Fruit fly (Drosophila melanogaster) whole organism, embryonic: Measurements from ENCODE around the gene fru.

Source experiments
- B-H2 ChIP-seq: fragments of 200-800 bp; sonication (Bioruptor generic); optimal IDR thresholded peaks from 2 replicates; lab custom pipeline; 2018; ENCODE audit warnings: missing biosample characterization, mild to moderate bottlenecking, missing genetic modification characterization
- CG10147 ChIP-seq: fragments of 200-800 bp; sonication (Bioruptor generic); optimal IDR thresholded peaks from 2 replicates; lab custom pipeline; 2019; ENCODE audit warnings: missing biosample characterization, mild to moderate bottlenecking, missing genetic modification characterization, moderate library complexity
- CG10366 ChIP-seq: fragments of 200-800 bp; sonication (Bioruptor generic); IDR thresholded peaks from 2 replicates; pipeline ENCODE4 v1.3.6; 2022; ENCODE audit warnings: missing biosample characterization, missing genetic modification characterization
- CG11504 ChIP-seq: fragments of 200-800 bp; sonication (Bioruptor generic); optimal IDR thresholded peaks from 3 replicates; lab custom pipeline; 2019; ENCODE audit warnings: missing biosample characterization, mild to moderate bottlenecking, missing genetic modification characterization, moderate library complexity
- CG11695 ChIP-seq: fragments of 200-800 bp; sonication (Bioruptor generic); IDR thresholded peaks from 3 replicates; pipeline ENCODE4 v1.3.6; 2022; ENCODE audit warnings: missing biosample characterization, missing genetic modification characterization
- CG12071 ChIP-seq: fragments of 200-800 bp; sonication (Bioruptor generic); optimal IDR thresholded peaks from 3 replicates; lab custom pipeline; 2018; ENCODE audit warnings: missing biosample characterization, mild to moderate bottlenecking, missing genetic modification characterization
- CG12155 ChIP-seq: fragments of 200-800 bp; sonication (Bioruptor generic); optimal IDR thresholded peaks from 3 replicates; lab custom pipeline; 2016; ENCODE audit warnings: missing biosample characterization, missing genetic modification characterization
- CG14710 ChIP-seq: fragments of 200-800 bp; sonication (Bioruptor generic); optimal IDR thresholded peaks from 3 replicates; lab custom pipeline; 2019; ENCODE audit warnings: missing biosample characterization, mild to moderate bottlenecking, missing genetic modification characterization, moderate library complexity
- CG1602 ChIP-seq: fragments of 200-800 bp; sonication (Bioruptor generic); optimal IDR thresholded peaks from 3 replicates; lab custom pipeline; 2016; ENCODE audit warnings: missing biosample characterization, missing genetic modification characterization
- CG16863 ChIP-seq: fragments of 200-800 bp; sonication (Bioruptor generic); optimal IDR thresholded peaks from 3 replicates; lab custom pipeline; 2016; ENCODE audit warnings: missing biosample characterization, missing genetic modification characterization
- CG17361 ChIP-seq: fragments of 200-800 bp; sonication (Bioruptor generic); IDR thresholded peaks from 3 replicates; pipeline ENCODE4 v1.3.6; 2022; ENCODE audit warnings: missing biosample characterization, missing genetic modification characterization
- CG17912 ChIP-seq: fragments of 200-800 bp; sonication (Bioruptor generic); optimal IDR thresholded peaks from 2 replicates; lab custom pipeline; 2018; ENCODE audit warnings: missing biosample characterization, mild to moderate bottlenecking, missing genetic modification characterization
- CG18476 ChIP-seq: fragments of 200-800 bp; sonication (Bioruptor generic); optimal IDR thresholded peaks from 2 replicates; lab custom pipeline; 2016; ENCODE audit warnings: missing biosample characterization, mild to moderate bottlenecking, missing genetic modification characterization
- CG2120 ChIP-seq: fragments of 200-800 bp; sonication (Bioruptor generic); optimal IDR thresholded peaks from 3 replicates; lab custom pipeline; 2016; ENCODE audit warnings: missing biosample characterization, missing genetic modification characterization
- CG2678 ChIP-seq: fragments of 200-800 bp; sonication (Bioruptor generic); optimal IDR thresholded peaks from 3 replicates; lab custom pipeline; 2019; ENCODE audit warnings: missing biosample characterization, mild to moderate bottlenecking, missing genetic modification characterization, moderate library complexity
- CG2875 ChIP-seq: fragments of 200-800 bp; sonication (Bioruptor generic); optimal IDR thresholded peaks from 2 replicates; lab custom pipeline; 2017; ENCODE audit warnings: missing biosample characterization, mild to moderate bottlenecking, missing genetic modification characterization, missing genetic modification reagents
- CG34422 ChIP-seq: fragments of 200-800 bp; sonication (Bioruptor generic); IDR thresholded peaks from 3 replicates; pipeline ENCODE4 v1.3.6; 2022; ENCODE audit warnings: missing biosample characterization, missing genetic modification characterization
- CG4820 ChIP-seq: fragments of 200-800 bp; sonication (Bioruptor generic); optimal IDR thresholded peaks from 3 replicates; lab custom pipeline; 2016; ENCODE audit warnings: missing biosample characterization, missing genetic modification characterization
- CG5180 ChIP-seq: fragments of 200-800 bp; sonication (Bioruptor generic); optimal IDR thresholded peaks from 3 replicates; lab custom pipeline; 2017; ENCODE audit warnings: missing biosample characterization, missing genetic modification characterization, mild to moderate bottlenecking, moderate library complexity, missing genetic modification reagents
- CG6765 ChIP-seq: fragments of 200-800 bp; sonication (Bioruptor generic); optimal IDR thresholded peaks from 3 replicates; lab custom pipeline; 2017; ENCODE audit warnings: missing biosample characterization, mild to moderate bottlenecking, missing genetic modification characterization
- CG7839 ChIP-seq: fragments of 200-800 bp; sonication (Bioruptor generic); optimal IDR thresholded peaks from 3 replicates; lab custom pipeline; 2018; ENCODE audit warnings: missing biosample characterization, mild to moderate bottlenecking, missing genetic modification characterization, moderate library complexity
- CTCF ChIP-seq: fragments of 200-800 bp; sonication (Bioruptor generic); optimal IDR thresholded peaks from 2 replicates; lab custom pipeline; 2017; ENCODE audit warnings: missing biosample characterization, mild to moderate bottlenecking, missing genetic modification characterization, moderate library complexity
- Elba2 ChIP-seq: fragments of 200-800 bp; sonication (Bioruptor generic); optimal IDR thresholded peaks from 3 replicates; lab custom pipeline; 2016; ENCODE audit warnings: missing biosample characterization, missing genetic modification characterization
- Hand ChIP-seq: fragments of 200-800 bp; sonication (Bioruptor generic); optimal IDR thresholded peaks from 2 replicates; lab custom pipeline; 2017; ENCODE audit warnings: mild to moderate bottlenecking, missing biosample characterization, missing genetic modification reagents, missing genetic modification characterization
- Lhr ChIP-seq: fragments of 200-800 bp; sonication (Bioruptor generic); optimal IDR thresholded peaks from 3 replicates; lab custom pipeline; 2017; ENCODE audit warnings: mild to moderate bottlenecking, missing biosample characterization, missing genetic modification reagents, missing genetic modification characterization
- NC2β ChIP-seq: fragments of 200-800 bp; sonication (Bioruptor generic); optimal IDR thresholded peaks from 2 replicates; lab custom pipeline; 2016; ENCODE audit warnings: missing biosample characterization, missing genetic modification characterization
- Rfx ChIP-seq: fragments of 200-800 bp; sonication (Bioruptor generic); IDR thresholded peaks from 2 replicates; pipeline ENCODE4 v1.3.6; 2022; ENCODE audit warnings: missing biosample characterization, missing genetic modification characterization
- YL-1 ChIP-seq: fragments of 200-800 bp; sonication (Bioruptor generic); optimal IDR thresholded peaks from 3 replicates; lab custom pipeline; 2017; ENCODE audit warnings: missing biosample characterization, mild to moderate bottlenecking, missing genetic modification characterization
- ap ChIP-seq: fragments of 200-800 bp; sonication (Bioruptor generic); IDR thresholded peaks from 2 replicates; pipeline ENCODE4 v1.3.6; 2022; ENCODE audit warnings: missing biosample characterization, missing genetic modification characterization
- cas ChIP-seq: fragments of 200-800 bp; sonication (Bioruptor generic); IDR thresholded peaks from 2 replicates; pipeline ENCODE4 v1.3.6; 2022; ENCODE audit warnings: missing biosample characterization, missing genetic modification characterization
- crol ChIP-seq: fragments of 200-800 bp; sonication (Bioruptor generic); IDR thresholded peaks from 2 replicates; pipeline ENCODE4 v1.3.6; 2022; ENCODE audit warnings: missing biosample characterization, missing genetic modification characterization
- dysf ChIP-seq: fragments of 200-800 bp; sonication (Bioruptor generic); IDR thresholded peaks from 3 replicates; pipeline ENCODE4 v1.3.6; 2022; ENCODE audit warnings: missing biosample characterization, missing genetic modification characterization
- emc ChIP-seq: fragments of 200-800 bp; sonication (Bioruptor generic); optimal IDR thresholded peaks from 2 replicates; lab custom pipeline; 2016; ENCODE audit warnings: missing biosample characterization, missing genetic modification characterization
- fd102C ChIP-seq: fragments of 200-800 bp; sonication (Bioruptor generic); optimal IDR thresholded peaks from 2 replicates; lab custom pipeline; 2018; ENCODE audit warnings: missing biosample characterization, mild to moderate bottlenecking, missing genetic modification characterization, moderate library complexity
- gem ChIP-seq: fragments of 200-800 bp; sonication (Bioruptor generic); optimal IDR thresholded peaks from 2 replicates; lab custom pipeline; 2019; ENCODE audit warnings: missing biosample characterization, mild to moderate bottlenecking, missing genetic modification characterization, moderate library complexity
- grau ChIP-seq: fragments of 200-800 bp; optimal IDR thresholded peaks from 3 replicates; lab custom pipeline; 2019; ENCODE audit warnings: missing biosample characterization, mild to moderate bottlenecking, missing genetic modification characterization, moderate library complexity
- hbn ChIP-seq: fragments of 200-800 bp; sonication (Bioruptor generic); IDR thresholded peaks from 2 replicates; pipeline ENCODE4 v1.3.6; 2022; ENCODE audit warnings: missing biosample characterization, missing genetic modification characterization; ENCODE audit not compliant: partially characterized antibody
- inv ChIP-seq: fragments of 200-800 bp; sonication (Bioruptor generic); IDR thresholded peaks from 2 replicates; pipeline ENCODE4 v1.3.6; 2022; ENCODE audit warnings: missing biosample characterization, missing genetic modification characterization; ENCODE audit not compliant: partially characterized antibody
- lilli ChIP-seq: fragments of 200-800 bp; sonication (Bioruptor generic); optimal IDR thresholded peaks from 3 replicates; lab custom pipeline; 2016; ENCODE audit warnings: missing biosample characterization, missing genetic modification characterization
- nom ChIP-seq: fragments of 200-800 bp; sonication (Bioruptor generic); optimal IDR thresholded peaks from 2 replicates; lab custom pipeline; 2017; ENCODE audit warnings: missing biosample characterization, missing genetic modification characterization, mild to moderate bottlenecking, moderate library complexity, missing genetic modification reagents
- oc ChIP-seq: fragments of 200-800 bp; sonication (Bioruptor generic); optimal IDR thresholded peaks from 2 replicates; lab custom pipeline; 2018; ENCODE audit warnings: missing biosample characterization, mild to moderate bottlenecking, missing genetic modification characterization, moderate library complexity
- onecut ChIP-seq: fragments of 200-800 bp; sonication (Bioruptor generic); IDR thresholded peaks from 2 replicates; pipeline ENCODE4 v1.3.6; 2022; ENCODE audit warnings: missing biosample characterization, missing genetic modification characterization
- ranshi ChIP-seq: fragments of 200-800 bp; sonication (Bioruptor generic); IDR thresholded peaks from 2 replicates; pipeline ENCODE4 v1.3.6; 2022; ENCODE audit warnings: missing biosample characterization, missing genetic modification characterization
- sc ChIP-seq, 3 experiments: fragments of >200 bp in 2 of 3; fragments of 200-800 bp in 1 of 3; sonication (Bioruptor generic) in 1 of 3; optimal IDR thresholded peaks; 2 replicates in 2 of 3; 3 replicates in 1 of 3; lab custom pipeline; 2017; ENCODE audit warnings: mild to moderate bottlenecking in 1 of 3, missing biosample characterization in 1 of 3, missing genetic modification characterization in 1 of 3, missing genetic modification reagents in 1 of 3
- sens ChIP-seq: fragments of 200-800 bp; sonication (Bioruptor generic); peaks from one replicate; lab custom pipeline; 2016; ENCODE audit warnings: missing biosample characterization, missing genetic modification characterization
- slbo ChIP-seq: fragments of 200-800 bp; sonication (Bioruptor generic); IDR thresholded peaks from 2 replicates; pipeline ENCODE4 v1.3.6; 2022; ENCODE audit warnings: missing biosample characterization, missing genetic modification characterization
- sna ChIP-seq: fragments of 200-800 bp; sonication (Bioruptor generic); IDR thresholded peaks from 2 replicates; pipeline ENCODE4 v1.3.6; 2022; ENCODE audit warnings: missing biosample characterization, missing genetic modification characterization; ENCODE audit not compliant: partially characterized antibody
- ssp ChIP-seq: fragments of 200-800 bp; sonication (Bioruptor generic); IDR thresholded peaks from 2 replicates; pipeline ENCODE4 v1.3.6; 2022; ENCODE audit warnings: missing biosample characterization, missing genetic modification characterization
- tll ChIP-seq, 2 experiments: fragments of 200-800 bp in 1 of 2; fragments of >200 bp in 1 of 2; sonication (Bioruptor generic) in 1 of 2; optimal IDR thresholded peaks; 2 replicates each; lab custom pipeline; 2017 to 2019; ENCODE audit warnings: missing biosample characterization in 2 of 2, missing genetic modification characterization in 2 of 2, mild to moderate bottlenecking in 1 of 2, moderate library complexity in 1 of 2
- ttk ChIP-seq: fragments of 200-800 bp; sonication (Bioruptor generic); IDR thresholded peaks from 2 replicates; pipeline ENCODE4 v2.1.2; 2022; ENCODE audit warnings: missing biosample characterization, missing genetic modification characterization

fru gene

dm6 chr3R:18585259-18585858, 40.0 kb upstream of the fru start (continued):
- no peak for TF ChIP-seq hbn
- TF ChIP-seq lilli (GFP tag; lab: Kevin White, UChicago) = peak; percentile 37
- TF ChIP-seq grau = no peak
- peak; percentile 33 for TF ChIP-seq CG2120
- no peak for TF ChIP-seq fd102C (GFP tag; lab: Kevin White, UChicago)
- TF ChIP-seq CG12071 (GFP tag; lab: Kevin White, UChicago) = peak; percentile 24
- TF ChIP-seq CTCF = no peak
- no peak for TF ChIP-seq B-H2 (GFP tag; lab: Kevin White, UChicago)
- TF ChIP-seq CG6765 = no peak
- TF ChIP-seq gem = no peak
- TF ChIP-seq ssp (GFP tag; lab: Robert Waterston, UW) = no peak
- no peak for TF ChIP-seq tll (GFP tag; optimal IDR thresholded peaks at IDR 0.05; lab: Kevin White, UChicago)
- TF ChIP-seq emc (GFP tag; lab: Kevin White, UChicago) = no peak
- peak; percentile 51 for TF ChIP-seq slbo (GFP tag; lab: Robert Waterston, UW)
- TF ChIP-seq CG18476 (GFP tag; lab: Kevin White, UChicago) = no peak
- no peak for TF ChIP-seq CG1602 (GFP tag; lab: Kevin White, UChicago)
- TF ChIP-seq ap (GFP tag; lab: Robert Waterston, UW) = no peak
- no peak for TF ChIP-seq cas (GFP tag; lab: Robert Waterston, UW)
- TF ChIP-seq CG2678 (tag; lab: Kevin White, UChicago) = no peak
- no peak for TF ChIP-seq CG17361 (GFP tag; lab: Robert Waterston, UW)
- TF ChIP-seq sc (optimal IDR thresholded peaks at IDR 0.05; lab: Kevin White, UChicago) = no peak
- TF ChIP-seq sc (GFP tag; optimal IDR thresholded peaks at IDR 0.05; lab: Kevin White, UChicago) = no peak
- TF ChIP-seq CG11504 = peak; percentile 2
- TF ChIP-seq onecut (GFP tag; lab: Robert Waterston, UW) = no peak
- no peak; the same call in 1 of the 2 replicates for TF ChIP-seq crol (GFP tag; lab: Robert Waterston, UW)
- TF ChIP-seq sna (GFP tag; lab: Robert Waterston, UW) = peak; percentile 53; the same call in 1 of the 2 replicates
- TF ChIP-seq ranshi (GFP tag; lab: Robert Waterston, UW) = no peak; the same call in 1 of the 2 replicates
- TF ChIP-seq CG7839 (tag; lab: Kevin White, UChicago) = no peak
- TF ChIP-seq CG34422 = no peak
- no peak for TF ChIP-seq Elba2 (GFP tag; lab: Kevin White, UChicago)
- TF ChIP-seq oc = no peak
- no peak for TF ChIP-seq CG10366 (GFP tag; lab: Robert Waterston, UW)
- TF ChIP-seq inv (GFP tag; lab: Robert Waterston, UW) = no peak
- no peak for TF ChIP-seq NC2β (GFP tag; lab: Kevin White, UChicago)
- no peak for TF ChIP-seq dysf (GFP tag; lab: Robert Waterston, UW)
- peak; percentile 54; the same call in 1 of the 2 replicates for TF ChIP-seq Rfx (GFP tag; lab: Robert Waterston, UW)
- no peak for TF ChIP-seq CG16863 (GFP tag; lab: Kevin White, UChicago)
- peak; percentile 77 for TF ChIP-seq sens (GFP tag; lab: Kevin White, UChicago)
- TF ChIP-seq CG10147 (GFP tag; lab: Kevin White, UChicago) = no peak
- no peak for TF ChIP-seq nom (GFP tag; lab: Kevin White, UChicago)
- TF ChIP-seq CG5180 (GFP tag; lab: Kevin White, UChicago) = no peak
- no peak for TF ChIP-seq YL-1 (GFP tag; lab: Kevin White, UChicago)
- TF ChIP-seq CG14710 (tag; lab: Kevin White, UChicago) = no peak
- TF ChIP-seq CG2875 (GFP tag; lab: Kevin White, UChicago) = no peak
- no peak for TF ChIP-seq Lhr
- TF ChIP-seq CG12155 (GFP tag; lab: Kevin White, UChicago) = no peak
- TF ChIP-seq Hand (GFP tag; lab: Kevin White, UChicago) = no peak
- no peak for TF ChIP-seq CG11695
- no peak for TF ChIP-seq CG4820
- no peak for TF ChIP-seq CG17912 (GFP tag; lab: Kevin White, UChicago)
- TF ChIP-seq ttk = no peak
